Worm (Caenorhabditis elegans) whole organism, L2 larva: ENCODE results near the gene T27E7.3.

Experiments used
- ZK546.5 ChIP-seq: sonication (generic microtip); optimal IDR thresholded peaks from 2 replicates; lab custom pipeline; 2017; ENCODE audit warnings: missing biosample characterization, missing genetic modification characterization
- ama-1 ChIP-seq: fragments of 150-350 bp; optimal IDR thresholded peaks from 2 replicates; lab custom pipeline; 2018; ENCODE audit warnings: inconsistent platforms
- ceh-16 ChIP-seq: fragments of 150-350 bp; optimal IDR thresholded peaks from 2 replicates; lab custom pipeline; 2014; ENCODE audit warnings: missing biosample characterization, missing genetic modification characterization
- ceh-82 ChIP-seq: fragments of 150-350 bp; optimal IDR thresholded peaks from 2 replicates; lab custom pipeline; 2014; ENCODE audit warnings: missing biosample characterization, missing genetic modification characterization
- egl-27 ChIP-seq: sonication (generic microtip); optimal IDR thresholded peaks from 3 replicates; lab custom pipeline; 2017; ENCODE audit warnings: missing biosample characterization, missing genetic modification reagents, missing genetic modification characterization
- fos-1 ChIP-seq: fragments of 150-350 bp; optimal IDR thresholded peaks from 2 replicates; lab custom pipeline; 2014; ENCODE audit warnings: missing biosample characterization, missing genetic modification characterization
- gmeb-1 ChIP-seq: fragments of 150-350 bp; optimal IDR thresholded peaks from 2 replicates; lab custom pipeline; 2014; ENCODE audit warnings: missing biosample characterization, missing genetic modification characterization
- nhr-11 ChIP-seq: fragments of 150-350 bp; optimal IDR thresholded peaks from 2 replicates; lab custom pipeline; 2014; ENCODE audit warnings: missing biosample characterization, missing genetic modification characterization
- nhr-12 ChIP-seq: fragments of 150-350 bp; optimal IDR thresholded peaks from 2 replicates; lab custom pipeline; 2014; ENCODE audit warnings: missing biosample characterization, missing genetic modification characterization
- skn-1 ChIP-seq: sonication (generic microtip); optimal IDR thresholded peaks from 2 replicates; lab custom pipeline; 2017; ENCODE audit warnings: missing biosample characterization, missing genetic modification characterization
- unc-62 ChIP-seq: fragments of 150-350 bp; optimal IDR thresholded peaks from 2 replicates; lab custom pipeline; 2014; ENCODE audit warnings: missing biosample characterization, missing genetic modification reagents, missing genetic modification characterization

ce11 chrIV:14491135-14491534, 37.7 kb upstream of the T27E7.3 start:
- TF ChIP-seq nhr-12 (tag; lab: Kevin White, UChicago) (no peak), ZK546.5 (tag; lab: Kevin White, UChicago) (no peak), fos-1 (tag; lab: Kevin White, UChicago) (no peak), gmeb-1 (no peak), egl-27 (tag; lab: Kevin White, UChicago) (no peak), ceh-82 (tag; lab: Kevin White, UChicago) (no peak), nhr-11 (tag; lab: Kevin White, UChicago) (no peak), unc-62 (GFP tag; lab: Kevin White, UChicago) (no peak), ceh-16 (tag; lab: Kevin White, UChicago) (no peak), skn-1 (no peak), ama-1 (no peak)
